Worm (Caenorhabditis elegans) whole organism, mixed stage, embryonic: Measurements from ENCODE around the gene srh-44.

Source experiments
- M03D4.4 ChIP-seq: sonication (generic microtip); optimal IDR thresholded peaks from 2 replicates; lab custom pipeline; 2017; ENCODE audit warnings: mild to moderate bottlenecking, missing genetic modification characterization, missing compliant biosample characterization
- blmp-1 ChIP-seq: fragments of 150-350 bp; optimal IDR thresholded peaks from 2 replicates; lab custom pipeline; 2014; ENCODE audit warnings: missing biosample characterization, missing genetic modification characterization
- lsy-2 ChIP-seq: fragments of 150-350 bp; optimal IDR thresholded peaks from 2 replicates; lab custom pipeline; 2014; ENCODE audit warnings: missing biosample characterization, missing genetic modification characterization
- mep-1 ChIP-seq: fragments of 150-350 bp; optimal IDR thresholded peaks from 2 replicates; lab custom pipeline; 2017; ENCODE audit warnings: missing biosample characterization, missing genetic modification reagents, missing genetic modification characterization, inconsistent platforms
- nhr-12 ChIP-seq: fragments of 150-350 bp; optimal IDR thresholded peaks from 2 replicates; lab custom pipeline; 2014; ENCODE audit warnings: missing biosample characterization, missing genetic modification characterization
- unc-39 ChIP-seq: fragments of 150-350 bp; optimal IDR thresholded peaks from 2 replicates; lab custom pipeline; 2014; ENCODE audit warnings: missing biosample characterization, missing genetic modification characterization

- TF ChIP-seq unc-39: no peak
- TF ChIP-seq M03D4.4: no peak
- no peak for TF ChIP-seq nhr-12 (tag; lab: Kevin White, UChicago)
- TF ChIP-seq lsy-2 (tag; lab: Kevin White, UChicago): no peak
- no peak for TF ChIP-seq mep-1
- no peak for TF ChIP-seq blmp-1 (tag; lab: Kevin White, UChicago)
Observed at ce11 chrII:11518184-11518583, 3.3 kb downstream of the srh-44 start, which contains the start of gene B0334.10.
